Worm (Caenorhabditis elegans): ENCODE results near the gene lgc-56.

DNA sequence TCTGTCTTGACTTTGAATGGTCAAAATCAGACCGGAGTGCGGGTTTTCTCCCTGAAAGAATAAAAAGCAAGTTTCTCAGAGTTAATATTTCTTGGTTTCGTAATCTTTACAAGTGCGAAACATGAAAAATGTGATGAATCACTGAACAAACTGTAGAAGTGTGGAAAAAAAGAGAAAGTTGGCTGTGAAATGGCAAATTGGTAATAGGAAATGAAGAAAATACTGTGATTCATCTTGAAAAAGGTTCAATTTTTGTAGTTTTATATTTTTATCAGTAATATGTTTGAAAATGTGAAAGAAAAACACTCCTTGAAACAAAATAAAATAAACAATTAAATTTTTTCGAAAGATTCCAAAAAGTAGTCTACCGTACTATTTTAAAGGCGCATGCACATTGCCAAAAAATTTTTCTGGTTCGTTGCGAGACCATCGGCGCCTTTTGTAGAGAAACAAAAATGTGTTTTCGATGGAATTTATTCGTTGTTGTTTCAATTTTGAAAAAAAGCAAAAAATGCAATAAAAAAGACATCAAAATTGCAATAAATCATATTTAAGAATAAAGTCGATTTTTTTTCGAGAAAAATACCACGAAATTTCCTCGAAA lies 38.4 kb upstream of the lgc-56 start, which contains the start of gene pld-1:
- TF ChIP-seq sox-2 (GFP tag; IDR thresholded peaks at IDR 0.05) (no peak), nhr-11 (tag; optimal IDR thresholded peaks at IDR 0.05) (no peak), tbx-7 (tag; optimal IDR thresholded peaks at IDR 0.05) (no peak), C38D4.7 (GFP tag; optimal IDR thresholded peaks at IDR 0.05) (no peak), pqm-1 (tag; optimal IDR thresholded peaks at IDR 0.05) (no peak), sox-4 (tag; optimal IDR thresholded peaks at IDR 0.05) (no peak), ceh-34 (tag; optimal IDR thresholded peaks at IDR 0.05) (no peak), ceh-30 (tag; optimal IDR thresholded peaks at IDR 0.05) (no peak), elt-2 (tag; optimal IDR thresholded peaks at IDR 0.05) (no peak), F13H6.1 (tag; optimal IDR thresholded peaks at IDR 0.05) (no peak), sdc-2 (tag; optimal IDR thresholded peaks at IDR 0.05) (no peak), ama-1 (optimal IDR thresholded peaks at IDR 0.05) (no peak)

All from whole organism, late embryonic.